Worm (Caenorhabditis elegans) whole organism, L4/young adult: ENCODE results near the gene gcy-5.

ENCODE experiments used
- W03F9.2 ChIP-seq: fragments of 150-350 bp; optimal IDR thresholded peaks from 2 replicates; lab custom pipeline; 2014; ENCODE audit warnings: missing biosample characterization, missing genetic modification characterization
- dao-5 ChIP-seq: sonication (generic microtip); optimal IDR thresholded peaks from 2 replicates; lab custom pipeline; 2016; ENCODE audit warnings: missing genotype, missing genetic modification characterization, moderate library complexity, missing compliant biosample characterization

DNA sequence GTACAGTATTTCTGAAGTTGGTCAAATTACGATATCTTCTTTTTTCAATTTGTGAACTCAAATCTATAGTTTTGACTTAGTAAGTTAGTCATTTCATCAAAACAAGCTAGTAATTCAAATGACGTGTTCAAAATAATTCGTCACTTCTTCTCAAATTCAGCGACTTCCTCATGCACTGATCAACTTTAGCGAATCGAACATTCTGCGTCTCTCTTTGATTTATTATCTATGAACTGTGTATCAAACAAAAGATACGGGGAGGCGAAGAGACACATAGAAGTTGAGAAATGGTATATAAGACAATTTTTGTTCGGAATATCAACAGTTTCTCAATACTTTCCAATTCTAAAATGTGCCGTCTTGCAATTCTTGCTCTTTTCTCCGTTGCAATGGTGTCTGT, 4.0 kb downstream of the gcy-5 start, which contains the start of gene srlf-34:
- TF ChIP-seq W03F9.2 = no peak
- no peak for TF ChIP-seq dao-5 (tag; lab: Kevin White, UChicago)
